Worm (Caenorhabditis elegans): ENCODE measurements around the gene psr-1.

- TF ChIP-seq W03F9.2 (tag; optimal IDR thresholded peaks at IDR 0.05) (no peak), him-1 (tag; optimal IDR thresholded peaks at IDR 0.05) (no peak)
Observed at ce11 chrIV:4692463-4692862, 39.4 kb downstream of the psr-1 start, which contains the start of gene spe-51.
